Worm (Caenorhabditis elegans) whole organism, midembryonic: ENCODE measurements around the gene F23D12.7.

Experiments used
- T22C8.4 ChIP-seq: fragments of 200-800 bp; sonication (Bioruptor generic); IDR thresholded peaks from 2 replicates; pipeline ENCODE4 v1.3.6; 2022; ENCODE audit warnings: missing genetic modification characterization, missing compliant biosample characterization
- cog-1 ChIP-seq: sonication (generic microtip); optimal IDR thresholded peaks from 2 replicates; lab custom pipeline; 2016; ENCODE audit warnings: missing genetic modification characterization, missing compliant biosample characterization
- flt-1 ChIP-seq: fragments of 200-800 bp; sonication (Bioruptor generic); IDR thresholded peaks from 2 replicates; pipeline ENCODE4 v1.3.6; 2022; ENCODE audit warnings: missing genetic modification characterization, missing compliant biosample characterization
- klf-2 ChIP-seq: fragments of 200-800 bp; sonication (Bioruptor generic); conservative IDR thresholded peaks from 2 replicates; pipeline ENCODE4 v1.3.6; 2022; ENCODE audit warnings: missing genetic modification reagents, missing genetic modification characterization, missing compliant biosample characterization
- med-1 ChIP-seq: sonication (generic microtip); optimal IDR thresholded peaks from 2 replicates; lab custom pipeline; 2017; ENCODE audit warnings: missing genetic modification characterization, mild to moderate bottlenecking, missing compliant biosample characterization, antibody characterized with exemption, missing genetic modification reagents; ENCODE audit not compliant: insufficient read depth
- ref-1 ChIP-seq: fragments of 200-800 bp; sonication (Bioruptor generic); conservative IDR thresholded peaks from 2 replicates; pipeline ENCODE4 v1.3.6; 2022; ENCODE audit warnings: missing genetic modification reagents, missing genetic modification characterization, missing compliant biosample characterization
- tab-1 ChIP-seq: fragments of 200-800 bp; sonication (Bioruptor generic); IDR thresholded peaks from 2 replicates; pipeline ENCODE4 v1.3.6; 2022; ENCODE audit warnings: missing genetic modification characterization, missing compliant biosample characterization
- ztf-23 ChIP-seq: fragments of 200-800 bp; sonication (Bioruptor generic); IDR thresholded peaks from 2 replicates; pipeline ENCODE4 v1.3.6; 2022; ENCODE audit warnings: missing genetic modification reagents, missing genetic modification characterization, missing compliant biosample characterization
- ztf-29 ChIP-seq: fragments of 200-800 bp; sonication (Bioruptor generic); IDR thresholded peaks from 2 replicates; pipeline ENCODE4 v1.3.6; 2022; ENCODE audit warnings: missing genetic modification reagents, missing genetic modification characterization, missing compliant biosample characterization

Gene F23D12.7

ce11 chrX:14460412-14460811 is 6.8 kb upstream of the F23D12.7 start, which contains the start of gene Y66C5A.2:
Y66C5A.2 (plus strand) TSS chrX:14460712.
- TF ChIP-seq tab-1 (GFP tag; lab: Robert Waterston, UW) = no peak
- no peak for TF ChIP-seq ztf-29 (GFP tag; lab: Robert Waterston, UW)
- TF ChIP-seq cog-1 (tag; lab: Kevin White, UChicago) = no peak
- no peak for TF ChIP-seq T22C8.4
- no peak for TF ChIP-seq klf-2 (GFP tag; lab: Robert Waterston, UW)
- TF ChIP-seq ref-1 (GFP tag; lab: Robert Waterston, UW) = no peak
- TF ChIP-seq med-1 (GFP tag; lab: Kevin White, UChicago) = no peak
- TF ChIP-seq flt-1 = no peak
- TF ChIP-seq ztf-23 (GFP tag; lab: Robert Waterston, UW) = no peak

ce11 chrX:14455419-14455818 is 1.8 kb upstream of the F23D12.7 start, which contains the start of gene Y66C5A.1:
Y66C5A.1 (minus strand) TSS chrX:14455519.
- no peak for TF ChIP-seq T22C8.4
- TF ChIP-seq ztf-23 (GFP tag; lab: Robert Waterston, UW) = no peak
- no peak for TF ChIP-seq cog-1 (tag; lab: Kevin White, UChicago)
- TF ChIP-seq flt-1 = no peak
- no peak for TF ChIP-seq tab-1 (GFP tag; lab: Robert Waterston, UW)
- TF ChIP-seq ztf-29 (GFP tag; lab: Robert Waterston, UW) = no peak

- TF ChIP-seq ztf-29 (GFP tag; lab: Robert Waterston, UW) (no peak), T22C8.4 (no peak), cog-1 (tag; lab: Kevin White, UChicago) (no peak), ref-1 (GFP tag; lab: Robert Waterston, UW) (no peak), klf-2 (GFP tag; lab: Robert Waterston, UW) (no peak), ztf-23 (GFP tag; lab: Robert Waterston, UW) (no peak), tab-1 (GFP tag; lab: Robert Waterston, UW) (no peak)
These were observed 5.7 kb downstream of the F23D12.7 start, which contains the start of gene jmjd-3.2 for ce11 chrX:14447910-14448309. jmjd-3.2 (plus strand) TSS chrX:14448210.

ce11 chrX:14447498-14447897 is 6.1 kb downstream of the F23D12.7 start:
- TF ChIP-seq tab-1 (GFP tag; lab: Robert Waterston, UW) (no peak), T22C8.4 (no peak), flt-1 (no peak), med-1 (GFP tag; lab: Kevin White, UChicago) (no peak), cog-1 (tag; lab: Kevin White, UChicago) (no peak), ztf-23 (GFP tag; lab: Robert Waterston, UW) (no peak), ztf-29 (GFP tag; lab: Robert Waterston, UW) (no peak), klf-2 (GFP tag; lab: Robert Waterston, UW) (no peak), ref-1 (GFP tag; lab: Robert Waterston, UW) (no peak)

- TF ChIP-seq ref-1 (GFP tag; lab: Robert Waterston, UW) = no peak
- TF ChIP-seq ztf-23 (GFP tag; lab: Robert Waterston, UW) = no peak
- TF ChIP-seq med-1 (GFP tag; lab: Kevin White, UChicago) = no peak
- no peak for TF ChIP-seq tab-1 (GFP tag; lab: Robert Waterston, UW)
- TF ChIP-seq klf-2 (GFP tag; lab: Robert Waterston, UW) = no peak
- TF ChIP-seq flt-1 = no peak
- no peak for TF ChIP-seq ztf-29 (GFP tag; lab: Robert Waterston, UW)
- no peak for TF ChIP-seq cog-1 (tag; lab: Kevin White, UChicago)
- TF ChIP-seq T22C8.4 = no peak
These were observed 8.9 kb downstream of the F23D12.7 start, which contains the start of gene F23D12.4 for ce11 chrX:14444701-14445100. F23D12.4 (plus strand) TSS chrX:14445001.

- no peak for TF ChIP-seq tab-1 (GFP tag; lab: Robert Waterston, UW)
- TF ChIP-seq ztf-23 (GFP tag; lab: Robert Waterston, UW) = no peak
- TF ChIP-seq ztf-29 (GFP tag; lab: Robert Waterston, UW) = no peak
- no peak for TF ChIP-seq cog-1 (tag; lab: Kevin White, UChicago)
- no peak for TF ChIP-seq flt-1
These were observed 11.3 kb downstream of the F23D12.7 start, which contains the start of gene F23D12.3 for ce11 chrX:14442321-14442720. F23D12.3 (plus strand) TSS chrX:14442621.

ce11 chrX:14435648-14436155 is 17.9 kb downstream of the F23D12.7 start:
- TF ChIP-seq flt-1 (no peak), med-1 (GFP tag; lab: Kevin White, UChicago) (no peak), T22C8.4 (no peak), cog-1 (tag; lab: Kevin White, UChicago) (no peak), ztf-29 (GFP tag; lab: Robert Waterston, UW) (no peak), ref-1 (GFP tag; lab: Robert Waterston, UW) (no peak), klf-2 (GFP tag; lab: Robert Waterston, UW) (no peak), tab-1 (GFP tag; lab: Robert Waterston, UW) (no peak)

ce11 chrX:14430436-14430835 is 23.2 kb downstream of the F23D12.7 start:
- no peak for TF ChIP-seq cog-1 (tag; lab: Kevin White, UChicago)
- TF ChIP-seq klf-2 (GFP tag; lab: Robert Waterston, UW) = no peak
- no peak for TF ChIP-seq T22C8.4
- TF ChIP-seq ztf-23 (GFP tag; lab: Robert Waterston, UW) = no peak
- TF ChIP-seq flt-1 = no peak
- TF ChIP-seq ztf-29 (GFP tag; lab: Robert Waterston, UW) = no peak
- no peak for TF ChIP-seq ref-1 (GFP tag; lab: Robert Waterston, UW)
- TF ChIP-seq tab-1 (GFP tag; lab: Robert Waterston, UW) = no peak
- TF ChIP-seq med-1 (GFP tag; lab: Kevin White, UChicago) = no peak

- no peak for TF ChIP-seq ztf-23 (GFP tag; lab: Robert Waterston, UW)
- TF ChIP-seq cog-1 (tag; lab: Kevin White, UChicago) = no peak
- TF ChIP-seq ztf-29 (GFP tag; lab: Robert Waterston, UW) = no peak
- TF ChIP-seq flt-1 = no peak
- TF ChIP-seq ref-1 (GFP tag; lab: Robert Waterston, UW) = no peak
- no peak for TF ChIP-seq med-1 (GFP tag; lab: Kevin White, UChicago)
- TF ChIP-seq tab-1 (GFP tag; lab: Robert Waterston, UW) = no peak
- no peak for TF ChIP-seq klf-2 (GFP tag; lab: Robert Waterston, UW)
- TF ChIP-seq T22C8.4 = no peak
These were observed 25.6 kb downstream of the F23D12.7 start, which contains the start of gene F23D12.1 for ce11 chrX:14428052-14428451. F23D12.1 (minus strand) TSS chrX:14428152.
